Worm (Caenorhabditis elegans) whole organism, young adult: ENCODE measurements around the gene Y57G11C.8.

Source experiments
- B0035.1 ChIP-seq: sonication (generic microtip); optimal IDR thresholded peaks from 2 replicates; lab custom pipeline; 2016; ENCODE audit warnings: missing genetic modification characterization, mild to moderate bottlenecking, missing compliant biosample characterization, missing genotype, missing genetic modification reagents
- B0336.3 ChIP-seq: fragments of 200-800 bp; sonication (Bioruptor generic); IDR thresholded peaks from 2 replicates; pipeline ENCODE4 v1.3.6; 2022; ENCODE audit warnings: missing genetic modification characterization, missing compliant biosample characterization
- D2030.7 ChIP-seq: fragments of 200-800 bp; sonication (Bioruptor generic); IDR thresholded peaks from 2 replicates; pipeline ENCODE4 v1.3.6; 2022; ENCODE audit warnings: missing genetic modification reagents, missing genetic modification characterization, missing compliant biosample characterization
- F23B12.7 ChIP-seq: sonication (generic microtip); optimal IDR thresholded peaks from 2 replicates; lab custom pipeline; 2017; ENCODE audit warnings: missing genetic modification characterization, mild to moderate bottlenecking, missing compliant biosample characterization, antibody characterized with exemption, moderate library complexity; ENCODE audit not compliant: insufficient read depth
- F55B11.4 ChIP-seq: sonication (generic microtip); optimal IDR thresholded peaks from 2 replicates; lab custom pipeline; 2016; ENCODE audit warnings: missing compliant biosample characterization, missing genetic modification characterization, borderline replicate concordance; ENCODE audit not compliant: insufficient read depth
- K12H6.12 ChIP-seq: fragments of 200-800 bp; sonication (Bioruptor generic); optimal IDR thresholded peaks from 2 replicates; lab custom pipeline; 2018; ENCODE audit warnings: mild to moderate bottlenecking, missing genetic modification characterization, missing compliant biosample characterization
- T26A5.8 ChIP-seq: sonication (generic microtip); optimal IDR thresholded peaks from 2 replicates; lab custom pipeline; 2016; ENCODE audit warnings: missing genetic modification characterization, missing compliant biosample characterization
- Y53G8AR.9 ChIP-seq: fragments of 200-800 bp; sonication (Bioruptor generic); conservative IDR thresholded peaks from 2 replicates; pipeline ENCODE4 v1.3.6; 2022; ENCODE audit warnings: missing genetic modification reagents, missing genetic modification characterization, missing compliant biosample characterization
- Y95B8A.8 ChIP-seq: fragments of 200-800 bp; sonication (Bioruptor generic); IDR thresholded peaks from 2 replicates; pipeline ENCODE4 v1.3.6; 2022; ENCODE audit warnings: missing genetic modification reagents, missing genetic modification characterization, missing compliant biosample characterization
- akir-1 ChIP-seq: fragments of 200-800 bp; sonication (Bioruptor generic); optimal IDR thresholded peaks from 2 replicates; lab custom pipeline; 2018; ENCODE audit warnings: mild to moderate bottlenecking, missing genetic modification characterization, moderate library complexity, missing compliant biosample characterization
- ama-1 ChIP-seq, 3 experiments: fragments of 150-350 bp in 1 of 3; sonication (generic microtip) in 2 of 3; optimal IDR thresholded peaks; 2 replicates each; lab custom pipeline; 2014 to 2018; ENCODE audit warnings: missing biosample characterization in 2 of 3, missing genetic modification characterization in 2 of 3, missing genetic modification reagents in 2 of 3
- aptf-2 ChIP-seq: fragments of 200-800 bp; sonication (Bioruptor generic); conservative IDR thresholded peaks from 2 replicates; pipeline ENCODE4 v1.3.6; 2022; ENCODE audit warnings: missing genetic modification reagents, missing genetic modification characterization, missing compliant biosample characterization
- atf-7 ChIP-seq: sonication (generic microtip); optimal IDR thresholded peaks from 2 replicates; lab custom pipeline; 2017; ENCODE audit warnings: mild to moderate bottlenecking, missing genetic modification characterization, missing compliant biosample characterization
- attf-3 ChIP-seq: fragments of 200-800 bp; sonication (Bioruptor generic); conservative IDR thresholded peaks from 2 replicates; pipeline ENCODE4 v1.3.6; 2022; ENCODE audit warnings: missing genetic modification reagents, missing genetic modification characterization, missing compliant biosample characterization
- attf-6 ChIP-seq: fragments of 200-800 bp; sonication (Bioruptor generic); IDR thresholded peaks from 2 replicates; pipeline ENCODE4 v1.3.6; 2022; ENCODE audit warnings: missing genetic modification reagents, missing genetic modification characterization, missing compliant biosample characterization
- bed-1 ChIP-seq: fragments of 200-800 bp; sonication (Bioruptor generic); IDR thresholded peaks from 2 replicates; pipeline ENCODE4 v1.3.6; 2022; ENCODE audit warnings: missing genetic modification reagents, missing genetic modification characterization, missing compliant biosample characterization
- ccch-3 ChIP-seq: fragments of 200-800 bp; sonication (Bioruptor generic); optimal IDR thresholded peaks from 2 replicates; lab custom pipeline; 2018; ENCODE audit warnings: mild to moderate bottlenecking, missing genetic modification characterization, missing compliant biosample characterization
- cebp-1 ChIP-seq, 2 experiments: fragments of 200-800 bp in 1 of 2; sonication (Bioruptor generic) in 1 of 2; sonication (generic microtip) in 1 of 2; IDR thresholded peaks in 1 of 2; optimal IDR thresholded peaks in 1 of 2; 2 replicates each; pipeline versions ENCODE4 v1.3.6 to Lab custom; 2017 to 2022; ENCODE audit warnings: missing compliant biosample characterization in 2 of 2, missing genetic modification characterization in 2 of 2, mild to moderate bottlenecking in 1 of 2, missing genetic modification reagents in 1 of 2, moderate library complexity in 1 of 2
- ceh-27 ChIP-seq: fragments of 200-800 bp; sonication (Bioruptor generic); optimal IDR thresholded peaks from 2 replicates; lab custom pipeline; 2018; ENCODE audit warnings: mild to moderate bottlenecking, missing genetic modification characterization, moderate library complexity, missing compliant biosample characterization
- ceh-40 ChIP-seq: fragments of 200-800 bp; sonication (Bioruptor generic); IDR thresholded peaks from 2 replicates; pipeline ENCODE4 v1.3.6; 2022; ENCODE audit warnings: missing genetic modification characterization, missing compliant biosample characterization
- ceh-91 ChIP-seq: fragments of 200-800 bp; sonication (Bioruptor generic); IDR thresholded peaks from 2 replicates; pipeline ENCODE4 v1.3.6; 2022; ENCODE audit warnings: missing genetic modification reagents, missing genetic modification characterization, missing compliant biosample characterization
- dox-1 ChIP-seq: fragments of 200-800 bp; sonication (Bioruptor generic); IDR thresholded peaks from 2 replicates; pipeline ENCODE4 v1.3.6; 2022; ENCODE audit warnings: missing genetic modification reagents, missing genetic modification characterization, missing compliant biosample characterization
- dpff-1 ChIP-seq: sonication (generic microtip); optimal IDR thresholded peaks from 2 replicates; lab custom pipeline; 2017; ENCODE audit warnings: mild to moderate bottlenecking, missing genetic modification characterization, missing compliant biosample characterization
- egrh-3 ChIP-seq: fragments of 200-800 bp; sonication (Bioruptor generic); IDR thresholded peaks from 2 replicates; pipeline ENCODE4 v1.3.6; 2022; ENCODE audit warnings: missing genetic modification reagents, missing genetic modification characterization, missing compliant biosample characterization
- him-1 ChIP-seq: sonication (generic microtip); optimal IDR thresholded peaks from 2 replicates; lab custom pipeline; 2016; ENCODE audit warnings: missing genotype, missing genetic modification reagents, missing genetic modification characterization, missing compliant biosample characterization
- hsf-1 ChIP-seq: fragments of 200-800 bp; sonication (Bioruptor generic); IDR thresholded peaks from 2 replicates; pipeline ENCODE4 v1.3.6; 2022; ENCODE audit warnings: missing genetic modification reagents, missing genetic modification characterization, missing compliant biosample characterization
- lag-1 ChIP-seq: fragments of 200-800 bp; sonication (Bioruptor generic); IDR thresholded peaks from 2 replicates; pipeline ENCODE4 v1.3.6; 2022; ENCODE audit warnings: missing genetic modification reagents, missing genetic modification characterization, missing compliant biosample characterization
- let-607 ChIP-seq, 2 experiments: fragments of 200-800 bp in 1 of 2; sonication (Bioruptor generic) in 1 of 2; sonication (generic microtip) in 1 of 2; optimal IDR thresholded peaks; 2 replicates each; lab custom pipeline; 2016 to 2018; ENCODE audit warnings: mild to moderate bottlenecking in 2 of 2, missing compliant biosample characterization in 2 of 2, missing genetic modification characterization in 2 of 2, moderate library complexity in 2 of 2, missing genotype in 1 of 2
- lin-26 ChIP-seq: fragments of 200-800 bp; sonication (Bioruptor generic); IDR thresholded peaks from 2 replicates; pipeline ENCODE4 v1.3.6; 2022; ENCODE audit warnings: missing genetic modification reagents, missing genetic modification characterization, missing compliant biosample characterization
- lin-35 ChIP-seq, 3 experiments: fragments of 150-350 bp in 2 of 3; sonication (generic microtip) in 1 of 3; optimal IDR thresholded peaks; 2 replicates each; lab custom pipeline; 2014 to 2018; ENCODE audit warnings: missing biosample characterization in 3 of 3, missing genetic modification characterization in 3 of 3, missing genetic modification reagents in 3 of 3
- lin-40 ChIP-seq: sonication (generic microtip); optimal IDR thresholded peaks from 2 replicates; lab custom pipeline; 2016; ENCODE audit warnings: missing genetic modification characterization, mild to moderate bottlenecking, missing compliant biosample characterization, missing genotype, missing genetic modification reagents
- lsy-27 ChIP-seq: sonication (generic microtip); optimal IDR thresholded peaks from 2 replicates; lab custom pipeline; 2017; ENCODE audit warnings: missing genetic modification characterization, mild to moderate bottlenecking, missing compliant biosample characterization, antibody characterized with exemption, missing genotype, borderline replicate concordance; ENCODE audit not compliant: insufficient read depth
- madf-3 ChIP-seq: fragments of 200-800 bp; sonication (Bioruptor generic); IDR thresholded peaks from 2 replicates; pipeline ENCODE4 v1.3.6; 2022; ENCODE audit warnings: missing genetic modification reagents, missing genetic modification characterization, missing compliant biosample characterization
- mes-4 ChIP-seq: sonication (generic microtip); optimal IDR thresholded peaks from 2 replicates; lab custom pipeline; 2016; ENCODE audit warnings: missing genotype, missing genetic modification characterization, missing compliant biosample characterization
- repo-1 ChIP-seq: sonication (generic microtip); optimal IDR thresholded peaks from 2 replicates; lab custom pipeline; 2017; ENCODE audit warnings: mild to moderate bottlenecking, missing genetic modification characterization, missing compliant biosample characterization
- rpc-1 ChIP-seq, 2 experiments: fragments of 150-350 bp in 1 of 2; sonication (generic microtip) in 1 of 2; optimal IDR thresholded peaks; 2 replicates each; lab custom pipeline; 2014 to 2018; ENCODE audit warnings: missing biosample characterization in 1 of 2, missing genetic modification characterization in 1 of 2, missing genetic modification reagents in 1 of 2, missing genotype in 1 of 2
- snpc-1.1 ChIP-seq: sonication (generic microtip); optimal IDR thresholded peaks from 2 replicates; lab custom pipeline; 2017; ENCODE audit warnings: missing genetic modification characterization, mild to moderate bottlenecking, missing compliant biosample characterization, antibody characterized with exemption, moderate library complexity, missing genotype, missing genetic modification reagents; ENCODE audit not compliant: insufficient read depth
- snpc-4 ChIP-seq, 5 experiments: fragments of 150-350 bp in 1 of 5; sonication (generic microtip) in 4 of 5; optimal IDR thresholded peaks; 2 replicates each; lab custom pipeline; 2014 to 2018; ENCODE audit warnings: missing genetic modification characterization in 5 of 5, missing biosample characterization in 3 of 5, antibody characterized with exemption in 2 of 5, mild to moderate bottlenecking in 2 of 5, missing compliant biosample characterization in 2 of 5, missing genotype in 2 of 5, moderate library complexity in 2 of 5, missing genetic modification reagents in 1 of 5
- somi-1 ChIP-seq: fragments of 200-800 bp; sonication (Bioruptor generic); optimal IDR thresholded peaks from 2 replicates; lab custom pipeline; 2018; ENCODE audit warnings: mild to moderate bottlenecking, missing genetic modification characterization, missing compliant biosample characterization
- ztf-18 ChIP-seq: sonication (generic microtip); optimal IDR thresholded peaks from 2 replicates; lab custom pipeline; 2016; ENCODE audit warnings: missing genotype, mild to moderate bottlenecking, missing genetic modification characterization, missing compliant biosample characterization
- ztf-28 ChIP-seq: fragments of 200-800 bp; sonication (Bioruptor generic); IDR thresholded peaks from 2 replicates; pipeline ENCODE4 v1.3.6; 2022; ENCODE audit warnings: missing genetic modification reagents, missing genetic modification characterization, missing compliant biosample characterization

Y57G11C.8 gene

DNA sequence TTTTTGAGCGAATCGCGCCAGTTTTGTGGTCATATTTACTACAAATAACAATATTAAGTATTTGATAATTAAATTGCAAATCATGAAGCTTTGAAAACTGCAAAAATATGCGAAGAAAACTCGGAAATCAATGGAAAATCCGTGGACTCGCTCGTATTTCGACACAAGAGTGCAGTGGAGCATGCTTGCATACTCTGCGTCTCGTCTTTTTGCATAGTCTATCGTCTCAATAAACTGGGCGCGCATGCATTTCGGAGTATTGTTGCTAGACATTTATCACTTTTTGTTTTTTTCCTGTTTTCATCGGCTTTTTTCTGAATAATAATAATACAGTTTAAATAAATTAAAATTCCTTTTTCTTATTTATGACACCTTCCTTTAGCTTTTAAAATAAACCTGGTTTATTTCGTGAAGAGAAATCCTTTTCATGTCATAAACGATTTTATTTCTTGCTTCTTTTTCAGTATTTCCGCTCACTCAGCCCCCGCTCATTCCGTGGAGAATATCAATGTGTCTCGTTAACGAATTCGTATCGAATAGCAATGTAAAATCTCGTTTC lies 13.9 kb upstream of the Y57G11C.8 start, which contains the start of the genes mrps-7 and Y57G11C.3 (continued):
- TF ChIP-seq lin-26 (GFP tag; lab: Robert Waterston, UW) (no peak), attf-6 (GFP tag; lab: Robert Waterston, UW) (peak; percentile 92), repo-1 (tag; lab: Kevin White, UChicago) (no peak), bed-1 (no peak), lin-40 (tag; lab: Kevin White, UChicago) (peak; percentile 89), D2030.7 (GFP tag; lab: Robert Waterston, UW) (peak; percentile 64; the same call in 1 of the 2 replicates), B0336.3 (peak; percentile 68), dpff-1 (no peak), T26A5.8 (no peak), F23B12.7 (peak; percentile 82), lsy-27 (tag; lab: Kevin White, UChicago) (no peak), ccch-3 (GFP tag; lab: Kevin White, UChicago) (no peak), him-1 (tag; lab: Kevin White, UChicago) (no peak), hsf-1 (GFP tag; lab: Robert Waterston, UW) (no peak), akir-1 (GFP tag; lab: Kevin White, UChicago) (no peak), dox-1 (GFP tag; lab: Robert Waterston, UW) (peak; percentile 86), ceh-27 (peak; percentile 74), K12H6.12 (tag; lab: Kevin White, UChicago) (peak; percentile 69), madf-3 (GFP tag; lab: Robert Waterston, UW) (no peak), egrh-3 (no peak), ceh-40 (no peak), F55B11.4 (tag; lab: Kevin White, UChicago) (no peak), lag-1 (GFP tag; lab: Robert Waterston, UW) (no peak), attf-3 (GFP tag; lab: Robert Waterston, UW) (peak; percentile 100), aptf-2 (no peak), let-607 (tag; optimal IDR thresholded peaks at IDR 0.05; lab: Kevin White, UChicago) (peak in 1 of 2 experiments; percentile 47), Y53G8AR.9 (GFP tag; lab: Robert Waterston, UW) (no peak; the same call in 1 of the 2 replicates), snpc-1.1 (tag; lab: Kevin White, UChicago) (peak; percentile 60), ama-1 (optimal IDR thresholded peaks at IDR 0.05; lab: Kevin White, UChicago) (peak; percentile 27), ama-1 (GFP tag; optimal IDR thresholded peaks at IDR 0.05; lab: Kevin White, UChicago) (no peak), B0035.1 (tag; lab: Kevin White, UChicago) (no peak), snpc-4 (GFP tag; optimal IDR thresholded peaks at IDR 0.05; lab: Kevin White, UChicago) (peak; percentile 83), snpc-4 (tag; optimal IDR thresholded peaks at IDR 0.05; lab: Kevin White, UChicago) (peak; percentile 73 to 93 (median 86)), rpc-1 (optimal IDR thresholded peaks at IDR 0.05; lab: Kevin White, UChicago) (no peak), rpc-1 (tag; optimal IDR thresholded peaks at IDR 0.05; lab: Kevin White, UChicago) (no peak), Y95B8A.8 (GFP tag; lab: Robert Waterston, UW) (no peak), cebp-1 (GFP tag; IDR thresholded peaks at IDR 0.05; lab: Robert Waterston, UW) (peak; percentile 93), cebp-1 (tag; optimal IDR thresholded peaks at IDR 0.05; lab: Kevin White, UChicago) (peak; percentile 96), somi-1 (no peak), mes-4 (no peak), ztf-28 (GFP tag; lab: Robert Waterston, UW) (no peak), lin-35 (GFP tag; optimal IDR thresholded peaks at IDR 0.05; lab: Kevin White, UChicago) (peak in 2 of 3 experiments; percentile 12 to 83), atf-7 (tag; lab: Kevin White, UChicago) (no peak), ceh-91 (GFP tag; lab: Robert Waterston, UW) (no peak), ztf-18 (tag; lab: Kevin White, UChicago) (peak; percentile 58)
